Worm (Caenorhabditis elegans): ENCODE data around the gene C55C3.3.

DNA sequence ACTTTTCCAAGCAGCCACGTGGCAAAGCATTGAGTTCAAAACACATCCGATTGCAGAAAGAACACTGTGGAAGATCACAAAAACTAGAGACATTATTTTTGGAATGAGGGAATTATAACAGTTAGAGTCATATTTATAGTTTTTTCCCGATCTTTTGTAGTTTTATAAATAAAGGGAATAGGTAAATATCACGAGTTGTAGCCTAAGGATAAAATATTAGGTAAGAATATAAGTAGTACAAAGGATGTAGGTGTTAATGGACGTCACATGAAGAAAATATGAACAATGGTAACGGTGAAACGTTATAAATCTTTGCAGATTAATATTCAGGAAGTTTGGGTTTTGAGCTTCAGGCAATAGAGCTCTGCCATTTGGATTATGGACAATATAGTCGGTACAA lies 10.7 kb upstream of the C55C3.3 start, which contains the start of gene srd-5:
- TF ChIP-seq tab-1 (GFP tag; IDR thresholded peaks at IDR 0.05) (no peak), ztf-29 (GFP tag; IDR thresholded peaks at IDR 0.05) (no peak), flt-1 (GFP tag; IDR thresholded peaks at IDR 0.05) (no peak), ref-1 (GFP tag; conservative IDR thresholded peaks at IDR 0.05) (no peak), ztf-23 (GFP tag; IDR thresholded peaks at IDR 0.05) (no peak), cog-1 (tag; optimal IDR thresholded peaks at IDR 0.05) (no peak), med-1 (GFP tag; optimal IDR thresholded peaks at IDR 0.05; ENCODE audit: insufficient read depth) (no peak)

Measured in whole organism, midembryonic.